Worm (Caenorhabditis elegans) whole organism, late embryonic: ENCODE measurements around the gene srw-87.
"Not testable (repeated sequence)": the region's sequence is repeated elsewhere in the genome, so short reads cannot be mapped to it uniquely, and the experiment has no call there.

Experiments used
- F13H6.1 ChIP-seq: sonication (generic microtip); optimal IDR thresholded peaks from 2 replicates; lab custom pipeline; 2016; ENCODE audit warnings: missing genetic modification characterization, missing compliant biosample characterization
- K02D7.2 ChIP-seq: sonication (generic microtip); optimal IDR thresholded peaks from 2 replicates; lab custom pipeline; 2017; ENCODE audit warnings: mild to moderate bottlenecking, missing genetic modification characterization, missing compliant biosample characterization
- ahr-1 ChIP-seq: sonication (generic microtip); optimal IDR thresholded peaks from 2 replicates; lab custom pipeline; 2016; ENCODE audit warnings: missing genetic modification characterization, missing compliant biosample characterization
- ama-1 ChIP-seq: fragments of 150-350 bp; optimal IDR thresholded peaks from 2 replicates; lab custom pipeline; 2014
- ceh-18 ChIP-seq: sonication (generic microtip); optimal IDR thresholded peaks from 2 replicates; lab custom pipeline; 2016; ENCODE audit warnings: missing genetic modification characterization, missing compliant biosample characterization
- ceh-30 ChIP-seq: fragments of 150-350 bp; optimal IDR thresholded peaks from 2 replicates; lab custom pipeline; 2014; ENCODE audit warnings: missing biosample characterization, missing genetic modification characterization
- dmd-4 ChIP-seq: sonication (generic microtip); optimal IDR thresholded peaks from 2 replicates; lab custom pipeline; 2016; ENCODE audit warnings: borderline replicate concordance, missing genetic modification characterization, missing compliant biosample characterization
- elt-4 ChIP-seq: sonication (generic microtip); optimal IDR thresholded peaks from 2 replicates; lab custom pipeline; 2016; ENCODE audit warnings: missing genetic modification characterization, missing compliant biosample characterization
- fax-1 ChIP-seq: sonication (generic microtip); optimal IDR thresholded peaks from 2 replicates; lab custom pipeline; 2016; ENCODE audit warnings: missing genotype, missing genetic modification characterization, missing compliant biosample characterization
- fkh-6 ChIP-seq: sonication (generic microtip); optimal IDR thresholded peaks from 2 replicates; lab custom pipeline; 2016; ENCODE audit warnings: missing genetic modification characterization, missing compliant biosample characterization
- gmeb-2 ChIP-seq: sonication (generic microtip); optimal IDR thresholded peaks from 2 replicates; lab custom pipeline; 2016; ENCODE audit warnings: missing genetic modification characterization, inconsistent platforms, missing compliant biosample characterization
- hlh-6 ChIP-seq: sonication (generic microtip); optimal IDR thresholded peaks from 2 replicates; lab custom pipeline; 2016; ENCODE audit warnings: missing genotype, missing genetic modification characterization, missing compliant biosample characterization
- hlh-8 ChIP-seq: sonication (generic microtip); optimal IDR thresholded peaks from 2 replicates; lab custom pipeline; 2016; ENCODE audit warnings: missing genotype, missing genetic modification characterization, missing compliant biosample characterization
- lim-6 ChIP-seq: sonication (generic microtip); optimal IDR thresholded peaks from 2 replicates; lab custom pipeline; 2016; ENCODE audit warnings: missing genetic modification characterization, missing compliant biosample characterization
- madf-2 ChIP-seq: sonication (generic microtip); optimal IDR thresholded peaks from 2 replicates; lab custom pipeline; 2017; ENCODE audit warnings: missing genetic modification characterization, missing compliant biosample characterization
- nfya-1 ChIP-seq: sonication (generic microtip); optimal IDR thresholded peaks from 2 replicates; lab custom pipeline; 2017; ENCODE audit warnings: missing genetic modification characterization, mild to moderate bottlenecking, missing compliant biosample characterization, antibody characterized with exemption, moderate library complexity
- nhr-11 ChIP-seq: fragments of 150-350 bp; optimal IDR thresholded peaks from 2 replicates; lab custom pipeline; 2014; ENCODE audit warnings: missing biosample characterization, missing genetic modification characterization
- nhr-232 ChIP-seq: sonication (generic microtip); optimal IDR thresholded peaks from 2 replicates; lab custom pipeline; 2016; ENCODE audit warnings: missing genetic modification characterization, missing compliant biosample characterization
- odd-2 ChIP-seq: sonication (generic microtip); optimal IDR thresholded peaks from 2 replicates; lab custom pipeline; 2017; ENCODE audit warnings: antibody characterized with exemption, mild to moderate bottlenecking, missing genetic modification characterization, missing compliant biosample characterization
- pat-9 ChIP-seq: fragments of 200-800 bp; sonication (Bioruptor generic); optimal IDR thresholded peaks from 2 replicates; lab custom pipeline; 2018; ENCODE audit warnings: mild to moderate bottlenecking, missing genetic modification characterization, moderate library complexity, missing compliant biosample characterization
- pqm-1 ChIP-seq: sonication (generic microtip); optimal IDR thresholded peaks from 2 replicates; lab custom pipeline; 2016; ENCODE audit warnings: missing genetic modification characterization, missing compliant biosample characterization
- rnt-1 ChIP-seq: sonication (generic microtip); optimal IDR thresholded peaks from 2 replicates; lab custom pipeline; 2016; ENCODE audit warnings: missing genetic modification characterization, missing compliant biosample characterization
- sox-2 ChIP-seq: fragments of 200-800 bp; sonication (Bioruptor generic); IDR thresholded peaks from 2 replicates; pipeline ENCODE4 v1.3.6; 2022; ENCODE audit warnings: missing genetic modification reagents, missing genetic modification characterization, missing compliant biosample characterization
- syd-9 ChIP-seq: sonication (generic microtip); optimal IDR thresholded peaks from 2 replicates; lab custom pipeline; 2016; ENCODE audit warnings: mild to moderate bottlenecking, missing genetic modification characterization, moderate library complexity, missing compliant biosample characterization
- tbx-2 ChIP-seq: sonication (generic microtip); optimal IDR thresholded peaks from 2 replicates; lab custom pipeline; 2016; ENCODE audit warnings: missing genetic modification characterization, missing compliant biosample characterization

Gene srw-87

DNA sequence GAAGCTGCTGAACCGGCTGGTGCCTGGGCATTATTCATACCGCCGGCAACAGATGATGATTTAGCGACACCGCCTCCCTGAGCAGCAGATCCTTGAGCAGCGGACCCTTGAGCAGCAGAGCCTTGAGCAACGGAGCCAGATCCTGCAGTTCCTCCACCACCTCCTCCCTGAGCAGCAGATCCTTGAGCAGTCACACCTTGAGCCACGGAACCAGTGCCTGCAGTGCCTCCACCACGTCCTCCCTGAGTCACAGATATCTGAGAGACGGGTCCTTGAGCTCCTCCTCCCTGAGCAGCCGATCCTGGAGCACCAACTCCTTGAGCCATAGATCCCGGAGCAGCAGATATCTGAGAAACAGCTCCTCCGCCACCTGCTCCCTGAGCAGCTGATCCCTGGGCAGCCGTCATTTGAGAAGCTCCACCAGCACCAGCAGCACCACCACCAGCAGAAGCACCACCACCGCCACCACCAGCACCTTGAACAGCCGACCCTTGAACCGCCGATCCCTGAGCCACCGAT lies 40.1 kb downstream of the srw-87 start:
- TF ChIP-seq K02D7.2 (tag; lab: Kevin White, UChicago) (no peak), fax-1 (tag; lab: Kevin White, UChicago) (no peak), hlh-6 (tag; lab: Kevin White, UChicago) (no peak), nfya-1 (tag; lab: Kevin White, UChicago) (no peak), syd-9 (no peak), hlh-8 (tag; lab: Kevin White, UChicago) (no peak), ama-1 (lab: Kevin White, UChicago) (no peak), tbx-2 (tag; lab: Kevin White, UChicago) (no peak), fkh-6 (no peak), madf-2 (tag; lab: Kevin White, UChicago) (no peak), nhr-11 (no peak), nhr-232 (no peak), rnt-1 (tag; lab: Kevin White, UChicago) (no peak), dmd-4 (no peak), F13H6.1 (tag; lab: Kevin White, UChicago) (no peak)

DNA sequence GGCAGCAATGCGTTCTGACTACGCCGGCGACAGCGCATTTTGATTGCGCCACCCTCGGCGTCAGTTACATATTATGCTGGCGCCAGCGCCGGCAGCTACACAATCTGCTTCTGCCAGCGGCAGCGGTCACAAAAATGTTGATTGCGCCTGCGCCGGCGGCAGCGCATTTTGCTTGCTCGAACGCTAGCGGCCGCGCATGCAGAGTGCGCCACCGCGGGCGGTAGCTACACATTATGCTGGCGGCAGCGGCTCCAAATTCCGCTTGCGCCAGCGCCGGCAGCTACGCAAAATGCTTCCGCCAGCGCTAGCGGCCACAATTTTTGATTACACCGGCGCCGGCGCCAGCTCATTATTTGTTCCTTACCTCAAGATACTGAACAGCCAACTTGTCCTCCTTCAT lies 40.8 kb downstream of the srw-87 start:
- TF ChIP-seq lim-6 (tag; lab: Kevin White, UChicago) (no peak), elt-4 (tag; lab: Kevin White, UChicago) (peak; percentile 24)
- TF ChIP-seq, all 69 proteins: peak for 1

DNA sequence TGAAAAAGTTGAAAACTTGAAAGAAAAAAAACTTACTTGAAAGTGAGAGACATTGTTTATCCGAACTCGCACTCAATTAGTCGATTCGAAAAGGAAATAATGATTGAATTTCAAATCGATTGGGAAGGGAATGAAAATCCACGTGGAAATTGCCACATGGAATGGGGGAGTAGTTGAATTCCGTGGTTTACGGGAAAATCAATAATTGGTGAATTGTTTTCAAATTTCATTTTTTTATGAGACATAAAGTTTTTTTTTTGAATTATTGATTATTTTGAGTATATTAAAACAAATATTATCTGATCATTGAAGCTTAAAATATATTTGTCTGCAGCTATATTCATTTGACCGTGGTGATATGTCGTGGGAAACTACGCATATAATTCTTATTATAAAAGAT lies 41.4 kb downstream of the srw-87 start, which contains the start of gene F13A7.1:
F13A7.1 (minus strand) TSS at position 101 of the 400 bp plus-strand sequence.
- no peak for TF ChIP-seq odd-2 (tag; lab: Kevin White, UChicago)
- no peak for TF ChIP-seq ahr-1 (tag; lab: Kevin White, UChicago)
- no peak for TF ChIP-seq pqm-1
- no peak for TF ChIP-seq gmeb-2 (tag; lab: Kevin White, UChicago)
- TF ChIP-seq ceh-30 (tag; lab: Kevin White, UChicago) = no peak
- TF ChIP-seq sox-2 (GFP tag; lab: Robert Waterston, UW) = no peak

DNA sequence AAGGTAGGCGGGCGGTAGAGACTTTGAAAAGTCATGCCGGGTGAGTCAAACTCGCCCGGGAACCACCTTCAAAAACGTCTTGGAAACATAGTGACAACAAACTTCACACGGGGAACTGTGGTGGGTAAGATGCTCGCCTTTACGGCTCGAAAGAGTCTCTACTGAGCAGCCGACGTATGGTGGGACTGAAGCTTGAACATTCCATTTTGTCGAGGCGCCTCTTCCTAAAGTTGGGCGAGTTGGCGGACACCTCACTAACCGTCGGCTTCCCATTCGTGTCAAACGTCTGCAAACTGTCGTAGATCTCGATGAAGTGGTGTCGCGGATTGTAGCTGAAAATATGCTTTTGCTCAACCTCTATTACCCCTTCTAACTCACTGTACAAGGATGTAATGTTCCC lies 46.5 kb downstream of the srw-87 start:
- no peak for TF ChIP-seq tbx-2 (tag; lab: Kevin White, UChicago)
- TF ChIP-seq, all 69 proteins: peak for 0

DNA sequence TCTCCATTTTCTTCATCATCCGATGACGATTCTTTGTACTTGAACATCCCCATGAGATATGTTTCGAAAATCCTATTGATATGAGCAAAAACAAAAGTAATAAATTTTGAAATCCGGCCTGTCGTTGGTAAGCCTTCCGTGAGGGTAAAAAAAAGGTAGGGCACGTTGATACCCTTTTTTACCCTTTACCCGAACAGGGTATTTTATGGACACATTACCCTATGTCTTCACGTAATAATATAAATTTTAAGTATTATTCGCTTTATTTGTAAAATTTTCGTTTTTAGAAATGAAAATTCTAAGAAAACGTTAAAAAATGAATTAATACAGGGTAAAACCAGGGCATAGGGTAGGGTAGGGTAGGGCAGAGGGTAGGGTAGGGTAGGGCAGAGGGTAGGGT lies 47.3 kb downstream of the srw-87 start, which contains the start of gene F13A7.7:
F13A7.7 (minus strand) TSS at position 101 of the 400 bp plus-strand sequence.
- TF ChIP-seq nhr-11; pat-9; ceh-18 (tag; lab: Kevin White, UChicago): not testable (repeated sequence)
